Fruit fly (Drosophila melanogaster) whole organism, adult: ENCODE measurements around the gene RhoGEF3.

ENCODE experiments used
- CG11617 ChIP-seq: fragments of 200-800 bp; sonication (Bioruptor generic); optimal IDR thresholded peaks from 2 replicates; lab custom pipeline; 2017; ENCODE audit warnings: mild to moderate bottlenecking, missing biosample characterization, missing genetic modification reagents, missing genetic modification characterization
- CG12768 ChIP-seq: fragments of 200-800 bp; sonication (Bioruptor generic); optimal IDR thresholded peaks from 2 replicates; lab custom pipeline; 2017; ENCODE audit warnings: missing biosample characterization, missing genetic modification characterization, mild to moderate bottlenecking, moderate library complexity, missing genetic modification reagents
- CG14711 ChIP-seq: fragments of 200-800 bp; sonication (Bioruptor generic); optimal IDR thresholded peaks from 2 replicates; lab custom pipeline; 2018; ENCODE audit warnings: missing biosample characterization, mild to moderate bottlenecking, missing genetic modification characterization, moderate library complexity
- CG1620 ChIP-seq: fragments of 200-800 bp; sonication (Bioruptor generic); optimal IDR thresholded peaks from 2 replicates; lab custom pipeline; 2016; ENCODE audit warnings: missing biosample characterization, missing genetic modification characterization
- CG33017 ChIP-seq: fragments of 200-800 bp; sonication (Bioruptor generic); optimal IDR thresholded peaks from 2 replicates; lab custom pipeline; 2018; ENCODE audit warnings: missing biosample characterization, mild to moderate bottlenecking, missing genetic modification characterization, moderate library complexity
- CG5204 ChIP-seq: fragments of 200-800 bp; sonication (Bioruptor generic); optimal IDR thresholded peaks from 2 replicates; lab custom pipeline; 2016; ENCODE audit warnings: missing biosample characterization, missing genetic modification characterization
- CG7045 ChIP-seq: fragments of 200-800 bp; sonication (Bioruptor generic); optimal IDR thresholded peaks from 2 replicates; lab custom pipeline; 2017; ENCODE audit warnings: missing biosample characterization, mild to moderate bottlenecking, missing genetic modification characterization
- CG7101 ChIP-seq: fragments of 200-800 bp; sonication (Bioruptor generic); optimal IDR thresholded peaks from 2 replicates; lab custom pipeline; 2018; ENCODE audit warnings: missing biosample characterization, mild to moderate bottlenecking, missing genetic modification characterization, moderate library complexity
- Clk ChIP-seq: fragments of 200-800 bp; sonication (Bioruptor generic); optimal IDR thresholded peaks from 2 replicates; lab custom pipeline; 2017; ENCODE audit warnings: missing biosample characterization, missing genetic modification characterization
- Crg-1 ChIP-seq: fragments of 200-800 bp; sonication (Bioruptor generic); optimal IDR thresholded peaks from 2 replicates; lab custom pipeline; 2016; ENCODE audit warnings: missing biosample characterization, missing genetic modification characterization
- Hr96 ChIP-seq: fragments of 200-800 bp; sonication (Bioruptor generic); optimal IDR thresholded peaks from 2 replicates; lab custom pipeline; 2016; ENCODE audit warnings: missing biosample characterization, missing genetic modification characterization
- Mnt ChIP-seq: fragments of 200-800 bp; sonication (Bioruptor generic); optimal IDR thresholded peaks from 2 replicates; lab custom pipeline; 2016; ENCODE audit warnings: missing biosample characterization, mild to moderate bottlenecking, missing genetic modification characterization
- bab1 ChIP-seq: fragments of 200-800 bp; sonication (Bioruptor generic); optimal IDR thresholded peaks from 3 replicates; lab custom pipeline; 2019; ENCODE audit warnings: missing biosample characterization, mild to moderate bottlenecking, missing genetic modification characterization, moderate library complexity
- cic ChIP-seq: fragments of 200-800 bp; sonication (Bioruptor generic); optimal IDR thresholded peaks from 2 replicates; lab custom pipeline; 2017; ENCODE audit warnings: missing biosample characterization, mild to moderate bottlenecking, missing genetic modification characterization, moderate library complexity
- cnc ChIP-seq, 2 experiments: fragments of >200 bp; optimal IDR thresholded peaks; 2 replicates each; lab custom pipeline; 2017
- kay ChIP-seq: fragments of 200-800 bp; sonication (Bioruptor generic); peaks from one replicate; lab custom pipeline; 2016; ENCODE audit warnings: missing biosample characterization, missing genetic modification characterization, borderline replicate concordance
- ovo ChIP-seq: fragments of 200-800 bp; sonication (Bioruptor generic); optimal IDR thresholded peaks from 2 replicates; lab custom pipeline; 2016; ENCODE audit warnings: missing biosample characterization, missing genetic modification characterization
- pad ChIP-seq: fragments of 200-800 bp; sonication (Bioruptor generic); optimal IDR thresholded peaks from 3 replicates; lab custom pipeline; 2017; ENCODE audit warnings: missing biosample characterization, missing genetic modification characterization, mild to moderate bottlenecking, moderate library complexity, missing genetic modification reagents
- tj ChIP-seq: fragments of 200-800 bp; sonication (Bioruptor generic); optimal IDR thresholded peaks from 3 replicates; lab custom pipeline; 2017; ENCODE audit warnings: missing biosample characterization, mild to moderate bottlenecking, missing genetic modification characterization, moderate library complexity
- toe ChIP-seq: fragments of 200-800 bp; sonication (Bioruptor generic); optimal IDR thresholded peaks from 2 replicates; lab custom pipeline; 2016; ENCODE audit warnings: missing biosample characterization, missing genetic modification characterization

Gene RhoGEF3

DNA sequence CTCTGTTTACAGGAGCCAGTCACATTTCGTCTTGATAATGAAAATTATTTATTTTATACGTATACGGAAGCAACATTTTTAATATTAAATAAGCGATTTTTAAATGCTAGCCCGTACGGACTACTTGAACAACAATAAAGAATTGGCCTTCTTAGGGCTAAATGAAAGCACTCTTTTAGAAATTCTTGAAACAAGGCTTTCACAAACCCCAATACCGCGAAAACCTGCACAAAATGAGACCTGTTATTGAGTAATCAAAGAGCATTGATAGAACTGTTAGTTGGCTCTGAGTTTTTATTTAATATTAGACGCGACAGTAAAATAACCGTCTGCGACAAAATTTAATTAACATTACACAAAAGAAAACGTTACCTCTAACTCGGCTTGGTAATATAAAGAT is 2.4 kb upstream of the RhoGEF3 start, which contains the start of gene ttm2:
TSS of gene ttm2 (plus strand) at position 301 of the 400 bp plus-strand sequence.
- TF ChIP-seq CG5204 (no peak), cnc (optimal IDR thresholded peaks at IDR 0.05; lab: Kevin White, UChicago) (no peak), Clk (GFP tag; lab: Kevin White, UChicago) (no peak), CG7101 (tag; lab: Kevin White, UChicago) (no peak), kay (GFP tag; lab: Kevin White, UChicago) (no peak), bab1 (no peak), CG12768 (GFP tag; lab: Kevin White, UChicago) (no peak), tj (no peak), Crg-1 (GFP tag; lab: Kevin White, UChicago) (no peak), CG7045 (GFP tag; lab: Kevin White, UChicago) (no peak), toe (GFP tag; lab: Kevin White, UChicago) (no peak), ovo (GFP tag; lab: Kevin White, UChicago) (no peak), CG11617 (no peak), Hr96 (GFP tag; lab: Kevin White, UChicago) (no peak), pad (no peak), Mnt (GFP tag; lab: Kevin White, UChicago) (no peak)

DNA sequence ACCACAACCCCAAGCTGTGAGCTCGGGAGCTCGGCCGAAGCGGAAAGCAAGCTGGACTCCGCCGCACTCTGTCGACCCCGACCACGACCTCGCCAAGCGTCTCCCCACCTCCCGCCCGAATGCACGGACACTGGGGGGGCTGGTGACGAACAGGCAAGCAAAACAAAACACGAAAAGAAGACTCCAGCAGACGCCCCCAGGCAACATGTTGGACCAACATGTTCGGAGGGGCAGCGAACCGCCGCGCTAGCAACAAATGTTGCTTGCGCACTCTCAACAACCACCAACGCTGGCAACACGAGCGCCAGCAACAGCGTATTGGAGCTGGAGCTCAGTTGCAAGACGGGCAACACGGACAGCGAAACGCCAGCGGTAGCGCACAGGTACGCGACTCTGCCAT is 5.0 kb downstream of the RhoGEF3 start:
- TF ChIP-seq pad (peak; percentile 73), CG7101 (tag; lab: Kevin White, UChicago) (no peak), CG7045 (GFP tag; lab: Kevin White, UChicago) (no peak)

DNA sequence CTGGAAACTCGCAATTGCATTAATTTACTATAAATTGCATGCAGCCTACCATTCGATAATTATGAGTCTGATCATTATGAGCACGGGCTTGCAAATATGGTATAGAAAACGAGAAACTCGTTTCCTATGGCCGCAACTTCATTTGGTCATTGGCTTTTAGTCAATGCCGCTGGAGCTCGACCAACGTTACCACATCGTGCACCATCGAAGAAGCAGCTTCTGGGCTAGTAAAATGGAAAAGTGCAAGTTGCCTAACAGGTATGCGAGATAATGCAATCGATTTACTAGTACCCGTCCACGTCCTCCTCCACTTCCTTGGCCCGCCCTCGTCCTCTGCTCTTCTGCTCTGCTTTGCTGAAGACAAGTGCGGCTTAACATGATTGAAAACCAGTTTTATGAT is 7.0 kb downstream of the RhoGEF3 start:
- TF ChIP-seq tj (no peak), CG11617 (no peak), pad (no peak), CG14711 (tag; lab: Kevin White, UChicago) (no peak), CG33017 (tag; lab: Kevin White, UChicago) (no peak), Hr96 (GFP tag; lab: Kevin White, UChicago) (no peak), bab1 (no peak), cic (no peak), CG12768 (GFP tag; lab: Kevin White, UChicago) (no peak), cnc (optimal IDR thresholded peaks at IDR 0.05; lab: Kevin White, UChicago) (no peak), CG1620 (GFP tag; lab: Kevin White, UChicago) (no peak), Clk (GFP tag; lab: Kevin White, UChicago) (no peak), CG7045 (GFP tag; lab: Kevin White, UChicago) (no peak), CG7101 (tag; lab: Kevin White, UChicago) (no peak), kay (GFP tag; lab: Kevin White, UChicago) (no peak), Crg-1 (GFP tag; lab: Kevin White, UChicago) (no peak), toe (GFP tag; lab: Kevin White, UChicago) (no peak), CG5204 (no peak), ovo (GFP tag; lab: Kevin White, UChicago) (no peak), Mnt (GFP tag; lab: Kevin White, UChicago) (no peak)

DNA sequence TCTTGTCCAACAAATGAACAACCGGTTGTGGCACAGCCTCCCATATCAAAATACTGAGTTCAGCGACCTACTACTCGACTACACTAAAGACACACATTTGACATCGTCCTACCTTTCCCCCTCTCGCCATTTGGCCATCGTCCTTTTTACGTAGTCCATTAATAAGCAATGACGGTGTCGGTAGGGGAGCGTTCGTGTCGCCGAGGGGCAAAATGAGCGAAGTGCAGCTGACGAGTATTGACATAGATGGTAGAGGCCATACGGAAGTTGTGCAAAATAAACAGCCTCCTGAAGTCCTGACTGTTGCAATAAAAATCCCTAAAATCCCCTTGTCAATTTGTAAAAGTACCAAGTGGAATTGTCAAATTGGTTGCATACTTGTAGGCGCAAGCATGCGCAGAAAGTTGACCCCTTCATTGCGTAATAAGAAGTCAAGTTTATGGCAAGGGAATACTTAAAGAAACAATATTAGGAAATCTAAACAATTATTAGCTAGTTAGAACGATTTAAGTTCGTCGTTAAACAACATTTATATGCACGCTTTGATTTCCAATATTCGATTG is 14.4 kb downstream of the RhoGEF3 start:
- peak; percentile 74 for TF ChIP-seq pad
- TF ChIP-seq Crg-1 (GFP tag; lab: Kevin White, UChicago) = no peak
- no peak for TF ChIP-seq toe (GFP tag; lab: Kevin White, UChicago)

DNA sequence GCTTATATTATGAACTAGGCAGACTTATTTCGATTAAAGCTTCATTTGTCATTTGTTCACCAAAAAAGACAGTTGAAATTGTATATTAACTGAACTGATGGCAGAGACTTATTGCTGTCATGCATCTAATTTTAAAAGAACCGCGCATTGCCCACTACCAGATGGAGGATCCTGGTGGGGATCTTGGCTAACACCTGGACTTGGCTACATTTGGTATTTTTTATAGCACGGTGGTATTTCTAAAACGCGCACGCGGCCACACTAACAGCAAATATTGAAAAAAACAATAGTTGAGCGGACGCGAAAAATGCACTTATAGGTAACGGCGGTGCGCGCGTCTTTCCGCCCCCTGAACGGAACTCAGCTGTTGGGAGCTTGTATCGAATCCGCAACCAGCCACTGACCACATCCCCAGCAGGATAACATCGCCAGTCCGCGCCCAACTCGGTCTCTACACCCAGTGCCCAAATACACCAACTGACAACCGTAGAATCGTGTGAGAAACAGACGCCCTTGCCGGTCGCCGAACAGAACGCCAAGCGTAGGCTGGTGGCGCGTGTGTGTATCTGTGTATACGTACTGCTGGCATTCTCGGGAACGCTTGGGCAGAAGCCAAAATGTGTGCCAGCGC is 15.0 kb downstream of the RhoGEF3 start:
- TF ChIP-seq CG14711 (tag; lab: Kevin White, UChicago) (no peak), CG1620 (GFP tag; lab: Kevin White, UChicago) (peak; percentile 14), CG33017 (tag; lab: Kevin White, UChicago) (no peak), tj (no peak), CG12768 (GFP tag; lab: Kevin White, UChicago) (peak; percentile 25), Clk (GFP tag; lab: Kevin White, UChicago) (no peak), CG5204 (no peak), ovo (GFP tag; lab: Kevin White, UChicago) (no peak), bab1 (peak; percentile 39), toe (GFP tag; lab: Kevin White, UChicago) (no peak), kay (GFP tag; lab: Kevin White, UChicago) (no peak), Mnt (GFP tag; lab: Kevin White, UChicago) (peak; percentile 33), CG11617 (peak; percentile 28), CG7101 (tag; lab: Kevin White, UChicago) (peak; percentile 8), pad (peak; percentile 44), cic (peak; percentile 8), cnc (optimal IDR thresholded peaks at IDR 0.05; lab: Kevin White, UChicago) (no peak), CG7045 (GFP tag; lab: Kevin White, UChicago) (no peak), Hr96 (GFP tag; lab: Kevin White, UChicago) (no peak), Crg-1 (GFP tag; lab: Kevin White, UChicago) (no peak)

DNA sequence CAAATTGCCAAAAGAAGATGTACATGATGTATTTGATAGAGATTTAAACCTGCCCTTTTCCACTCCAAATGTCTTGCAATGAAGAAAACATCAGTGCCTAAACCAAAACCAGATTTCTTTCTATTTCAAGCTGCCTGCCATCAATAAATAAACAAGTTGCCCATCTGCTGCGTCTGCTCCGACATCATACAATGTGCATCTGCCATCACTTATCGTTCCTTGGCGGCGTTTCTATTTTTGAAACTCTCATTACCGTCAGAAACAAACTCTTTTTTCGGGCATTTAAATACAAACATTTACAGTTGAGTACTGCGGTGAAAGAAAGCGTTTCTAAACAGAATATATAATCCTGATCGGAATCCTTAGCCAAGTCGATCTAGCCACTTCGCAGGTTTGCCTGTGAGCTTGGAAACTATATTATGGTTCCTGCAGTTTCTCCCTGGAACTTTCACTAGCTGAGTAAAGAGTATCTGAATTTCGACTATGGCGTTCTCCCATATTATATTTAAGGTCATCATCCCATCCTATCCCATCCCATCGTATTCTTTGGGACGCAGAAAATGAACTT is 17.7 kb downstream of the RhoGEF3 start:
- no peak for TF ChIP-seq CG7101 (tag; lab: Kevin White, UChicago)
- TF ChIP-seq kay (GFP tag; lab: Kevin White, UChicago) = no peak
- TF ChIP-seq pad = no peak
- no peak for TF ChIP-seq CG5204
- no peak for TF ChIP-seq CG7045 (GFP tag; lab: Kevin White, UChicago)
- TF ChIP-seq Crg-1 (GFP tag; lab: Kevin White, UChicago) = no peak
- TF ChIP-seq Mnt (GFP tag; lab: Kevin White, UChicago) = no peak
- no peak for TF ChIP-seq CG14711 (tag; lab: Kevin White, UChicago)
- no peak for TF ChIP-seq bab1
- TF ChIP-seq Hr96 (GFP tag; lab: Kevin White, UChicago) = no peak
- TF ChIP-seq tj = no peak
- TF ChIP-seq ovo (GFP tag; lab: Kevin White, UChicago) = no peak
- no peak for TF ChIP-seq cic
- TF ChIP-seq CG1620 (GFP tag; lab: Kevin White, UChicago) = no peak
- TF ChIP-seq cnc (optimal IDR thresholded peaks at IDR 0.05; lab: Kevin White, UChicago) = no peak
- TF ChIP-seq toe (GFP tag; lab: Kevin White, UChicago) = no peak
- TF ChIP-seq Clk (GFP tag; lab: Kevin White, UChicago) = no peak
- no peak for TF ChIP-seq CG11617
- TF ChIP-seq CG33017 (tag; lab: Kevin White, UChicago) = no peak
